Worm (Caenorhabditis elegans) whole organism, L2 larva: ENCODE measurements around the gene hot-1.
A peak's percentile ranks its signal among the peaks of the same experiment; 100 is the strongest.

ENCODE experiments used
- C34F6.9 ChIP-seq: fragments of 150-350 bp; optimal IDR thresholded peaks from 2 replicates; lab custom pipeline; 2014; ENCODE audit warnings: missing biosample characterization, missing genetic modification characterization
- F13H6.1 ChIP-seq: sonication (generic microtip); optimal IDR thresholded peaks from 2 replicates; lab custom pipeline; 2016; ENCODE audit warnings: missing genetic modification characterization, missing compliant biosample characterization
- R02D3.7 ChIP-seq: fragments of 150-350 bp; optimal IDR thresholded peaks from 2 replicates; lab custom pipeline; 2014; ENCODE audit warnings: missing biosample characterization, missing genetic modification characterization
- Y55F3AM.14 ChIP-seq: fragments of 200-800 bp; sonication (Bioruptor generic); optimal IDR thresholded peaks from 2 replicates; lab custom pipeline; 2018; ENCODE audit warnings: mild to moderate bottlenecking, missing genetic modification characterization, missing compliant biosample characterization
- ZK546.5 ChIP-seq: sonication (generic microtip); optimal IDR thresholded peaks from 2 replicates; lab custom pipeline; 2017; ENCODE audit warnings: missing biosample characterization, missing genetic modification characterization
- aly-2 ChIP-seq: fragments of 150-350 bp; optimal IDR thresholded peaks from 2 replicates; lab custom pipeline; 2014; ENCODE audit warnings: missing biosample characterization, missing genetic modification characterization
- blmp-1 ChIP-seq: sonication (generic microtip); optimal IDR thresholded peaks from 2 replicates; lab custom pipeline; 2017; ENCODE audit warnings: missing genetic modification characterization, mild to moderate bottlenecking, missing compliant biosample characterization, antibody characterized with exemption, moderate library complexity; ENCODE audit not compliant: insufficient read depth
- ceh-16 ChIP-seq: fragments of 150-350 bp; optimal IDR thresholded peaks from 2 replicates; lab custom pipeline; 2014; ENCODE audit warnings: missing biosample characterization, missing genetic modification characterization
- ceh-82 ChIP-seq: fragments of 150-350 bp; optimal IDR thresholded peaks from 2 replicates; lab custom pipeline; 2014; ENCODE audit warnings: missing biosample characterization, missing genetic modification characterization
- crh-2 ChIP-seq: sonication (generic microtip); optimal IDR thresholded peaks from 2 replicates; lab custom pipeline; 2017; ENCODE audit warnings: missing biosample characterization, missing genetic modification characterization
- dmd-4 ChIP-seq: sonication (generic microtip); optimal IDR thresholded peaks from 2 replicates; lab custom pipeline; 2017; ENCODE audit warnings: missing biosample characterization, missing genetic modification characterization
- egl-27 ChIP-seq: sonication (generic microtip); optimal IDR thresholded peaks from 3 replicates; lab custom pipeline; 2017; ENCODE audit warnings: missing biosample characterization, missing genetic modification reagents, missing genetic modification characterization
- elt-1 ChIP-seq: fragments of 150-350 bp; optimal IDR thresholded peaks from 2 replicates; lab custom pipeline; 2014; ENCODE audit warnings: missing biosample characterization, missing genetic modification characterization
- fos-1 ChIP-seq: fragments of 150-350 bp; optimal IDR thresholded peaks from 2 replicates; lab custom pipeline; 2014; ENCODE audit warnings: missing biosample characterization, missing genetic modification characterization
- gmeb-1 ChIP-seq: fragments of 150-350 bp; optimal IDR thresholded peaks from 2 replicates; lab custom pipeline; 2014; ENCODE audit warnings: missing biosample characterization, missing genetic modification characterization
- lin-11 ChIP-seq: fragments of 150-350 bp; sonication (generic microtip); optimal IDR thresholded peaks from 2 replicates; lab custom pipeline; 2014; ENCODE audit warnings: missing biosample characterization, missing genetic modification characterization, inconsistent platforms, mixed read lengths
- lin-13 ChIP-seq: fragments of 150-350 bp; optimal IDR thresholded peaks from 2 replicates; lab custom pipeline; 2014; ENCODE audit warnings: missing biosample characterization, missing genetic modification reagents, missing genetic modification characterization
- lin-39 ChIP-seq: fragments of 150-350 bp; optimal IDR thresholded peaks from 2 replicates; lab custom pipeline; 2014; ENCODE audit warnings: missing biosample characterization, missing genetic modification reagents, missing genetic modification characterization
- lsy-2 ChIP-seq, 2 experiments: fragments of 150-350 bp in 1 of 2; sonication (generic microtip) in 1 of 2; optimal IDR thresholded peaks; 2 replicates each; lab custom pipeline; 2014 to 2017; ENCODE audit warnings: missing biosample characterization in 2 of 2, missing genetic modification characterization in 2 of 2
- mab-5 ChIP-seq: fragments of 150-350 bp; optimal IDR thresholded peaks from 2 replicates; lab custom pipeline; 2014; ENCODE audit warnings: missing biosample characterization, missing genetic modification characterization
- mbf-1 ChIP-seq: sonication (generic microtip); optimal IDR thresholded peaks from 2 replicates; lab custom pipeline; 2017; ENCODE audit warnings: missing biosample characterization, missing genetic modification characterization
- mdl-1 ChIP-seq, 2 experiments: fragments of 150-350 bp in 1 of 2; sonication (generic microtip) in 1 of 2; optimal IDR thresholded peaks; 2 replicates each; lab custom pipeline; 2017; ENCODE audit warnings: missing biosample characterization in 2 of 2, missing genetic modification characterization in 2 of 2
- nhr-10 ChIP-seq: sonication (generic microtip); optimal IDR thresholded peaks from 2 replicates; lab custom pipeline; 2017; ENCODE audit warnings: missing biosample characterization, missing genetic modification characterization
- nhr-11 ChIP-seq: fragments of 150-350 bp; optimal IDR thresholded peaks from 2 replicates; lab custom pipeline; 2014; ENCODE audit warnings: missing biosample characterization, missing genetic modification characterization
- nhr-12 ChIP-seq: fragments of 150-350 bp; optimal IDR thresholded peaks from 2 replicates; lab custom pipeline; 2014; ENCODE audit warnings: missing biosample characterization, missing genetic modification characterization
- nhr-129 ChIP-seq: fragments of 150-350 bp; optimal IDR thresholded peaks from 2 replicates; lab custom pipeline; 2014; ENCODE audit warnings: missing biosample characterization, missing genetic modification characterization
- nhr-21 ChIP-seq: fragments of 150-350 bp; optimal IDR thresholded peaks from 2 replicates; lab custom pipeline; 2014; ENCODE audit warnings: missing biosample characterization, missing genetic modification characterization
- nhr-23 ChIP-seq: fragments of 150-350 bp; optimal IDR thresholded peaks from 2 replicates; lab custom pipeline; 2014; ENCODE audit warnings: missing biosample characterization, missing genetic modification reagents, missing genetic modification characterization
- nhr-237 ChIP-seq: fragments of 150-350 bp; optimal IDR thresholded peaks from 2 replicates; lab custom pipeline; 2014; ENCODE audit warnings: missing biosample characterization, missing genetic modification characterization
- nhr-6 ChIP-seq: fragments of 150-350 bp; optimal IDR thresholded peaks from 2 replicates; lab custom pipeline; 2014; ENCODE audit warnings: missing biosample characterization, missing genetic modification characterization
- nhr-77 ChIP-seq: fragments of 150-350 bp; optimal IDR thresholded peaks from 2 replicates; lab custom pipeline; 2014; ENCODE audit warnings: missing biosample characterization, missing genetic modification characterization
- peb-1 ChIP-seq: fragments of 150-350 bp; optimal IDR thresholded peaks from 2 replicates; lab custom pipeline; 2014; ENCODE audit warnings: missing biosample characterization, missing genetic modification characterization
- sem-4 ChIP-seq: fragments of 150-350 bp; optimal IDR thresholded peaks from 2 replicates; lab custom pipeline; 2014; ENCODE audit warnings: missing biosample characterization, missing genetic modification reagents, missing genetic modification characterization
- skn-1 ChIP-seq: sonication (generic microtip); optimal IDR thresholded peaks from 2 replicates; lab custom pipeline; 2017; ENCODE audit warnings: missing biosample characterization, missing genetic modification characterization
- sma-3 ChIP-seq: sonication (generic microtip); optimal IDR thresholded peaks from 2 replicates; lab custom pipeline; 2016; ENCODE audit warnings: missing genetic modification reagents, missing genetic modification characterization, missing compliant biosample characterization
- sma-9 ChIP-seq, 2 experiments: fragments of 150-350 bp in 1 of 2; sonication (generic microtip) in 1 of 2; optimal IDR thresholded peaks; 2 replicates each; lab custom pipeline; 2014 to 2016; ENCODE audit warnings: missing genetic modification characterization in 2 of 2, mild to moderate bottlenecking in 1 of 2, missing biosample characterization in 1 of 2, missing compliant biosample characterization in 1 of 2, missing genetic modification reagents in 1 of 2, moderate library complexity in 1 of 2
- snpc-4 ChIP-seq: fragments of 150-350 bp; optimal IDR thresholded peaks from 2 replicates; lab custom pipeline; 2014; ENCODE audit warnings: missing biosample characterization, missing genetic modification characterization
- unc-39 ChIP-seq: fragments of 150-350 bp; optimal IDR thresholded peaks from 2 replicates; lab custom pipeline; 2014; ENCODE audit warnings: missing biosample characterization, missing genetic modification characterization
- unc-55 ChIP-seq: fragments of 150-350 bp; sonication (generic microtip); optimal IDR thresholded peaks from 3 replicates; lab custom pipeline; 2014; ENCODE audit warnings: missing biosample characterization, missing genetic modification reagents, missing genetic modification characterization
- unc-62 ChIP-seq: fragments of 150-350 bp; optimal IDR thresholded peaks from 2 replicates; lab custom pipeline; 2014; ENCODE audit warnings: missing biosample characterization, missing genetic modification reagents, missing genetic modification characterization
- zag-1 ChIP-seq: fragments of 150-350 bp; optimal IDR thresholded peaks from 2 replicates; lab custom pipeline; 2014; ENCODE audit warnings: missing biosample characterization, missing genetic modification characterization
- ztf-11 ChIP-seq: sonication (generic microtip); optimal IDR thresholded peaks from 2 replicates; lab custom pipeline; 2017; ENCODE audit warnings: missing biosample characterization, missing genetic modification characterization
- ztf-4 ChIP-seq: fragments of 150-350 bp; optimal IDR thresholded peaks from 2 replicates; lab custom pipeline; 2014; ENCODE audit warnings: missing biosample characterization, missing genetic modification characterization

hot-1 gene

DNA sequence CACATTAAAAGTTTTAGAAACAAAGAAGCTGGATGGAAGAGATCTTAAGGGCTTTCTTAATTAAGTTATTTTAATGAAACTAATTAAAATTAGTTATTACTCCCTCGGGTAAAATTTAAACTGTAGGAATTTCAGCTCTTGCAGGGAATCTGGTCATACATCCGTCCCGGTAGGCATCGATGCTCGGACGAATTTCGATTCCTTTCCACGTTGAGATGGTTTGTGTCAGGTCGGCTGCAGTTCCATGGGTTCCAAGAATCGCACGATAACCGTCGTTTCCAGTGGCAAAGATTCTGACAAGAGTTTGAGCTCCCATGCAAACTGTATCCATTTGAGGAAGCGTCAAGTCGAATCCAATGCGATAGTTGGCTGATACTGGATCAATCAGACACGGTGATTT, 10.2 kb upstream of the hot-1 start:
- TF ChIP-seq lin-13 (GFP tag; lab: Kevin White, UChicago) (no peak), mdl-1 (tag; optimal IDR thresholded peaks at IDR 0.05; lab: Kevin White, UChicago) (no peak), elt-1 (no peak), ZK546.5 (no peak), skn-1 (tag; lab: Kevin White, UChicago) (no peak), nhr-11 (no peak), gmeb-1 (tag; lab: Kevin White, UChicago) (no peak), unc-39 (no peak), R02D3.7 (no peak), unc-62 (GFP tag; lab: Kevin White, UChicago) (no peak), sma-3 (no peak), peb-1 (tag; lab: Kevin White, UChicago) (no peak), C34F6.9 (tag; lab: Kevin White, UChicago) (no peak), nhr-21 (tag; lab: Kevin White, UChicago) (no peak), nhr-237 (tag; lab: Kevin White, UChicago) (no peak)
- TF ChIP-seq, all 48 proteins: peak for 0

DNA sequence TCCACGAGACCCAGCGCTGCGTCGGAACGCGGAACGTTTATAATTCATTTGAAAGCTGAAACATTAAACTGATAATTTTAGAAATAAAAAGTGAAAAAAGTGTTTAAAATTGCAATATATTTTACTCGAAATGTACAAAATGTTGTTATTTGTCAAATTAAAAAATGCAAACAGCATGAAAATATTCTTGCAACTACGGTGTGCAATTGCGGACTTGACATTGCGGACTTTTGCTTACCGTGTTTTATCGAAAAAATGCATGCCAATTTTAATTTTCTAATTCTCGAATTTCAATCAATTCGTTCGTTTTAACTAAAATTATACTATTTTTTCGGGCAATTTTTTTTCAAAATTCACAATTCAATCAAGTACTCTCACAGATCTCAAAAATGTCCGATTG, 8.8 kb upstream of the hot-1 start, which contains the start of the genes R11H6.5 and ccnk-1:
Gene R11H6.5 (minus strand): TSS at position 55 of the 400 bp plus-strand sequence.
Gene ccnk-1 (plus strand): TSS at position 381 of the 400 bp plus-strand sequence.
- TF ChIP-seq R02D3.7 (no peak), ztf-4 (tag; lab: Kevin White, UChicago) (no peak), lsy-2 (tag; optimal IDR thresholded peaks at IDR 0.05; lab: Kevin White, UChicago) (peak; percentile 92 to 99), elt-1 (no peak), crh-2 (tag; lab: Kevin White, UChicago) (peak; percentile 19), mab-5 (tag; lab: Kevin White, UChicago) (no peak), nhr-21 (tag; lab: Kevin White, UChicago) (no peak), unc-55 (GFP tag; lab: Kevin White, UChicago) (peak; percentile 84), C34F6.9 (tag; lab: Kevin White, UChicago) (peak; percentile 65), fos-1 (peak; percentile 19), nhr-129 (tag; lab: Kevin White, UChicago) (peak; percentile 48), sem-4 (peak; percentile 5), lin-13 (GFP tag; lab: Kevin White, UChicago) (peak; percentile 32), ztf-11 (tag; lab: Kevin White, UChicago) (no peak), sma-9 (GFP tag; optimal IDR thresholded peaks at IDR 0.05; lab: Kevin White, UChicago) (no peak), sma-9 (tag; optimal IDR thresholded peaks at IDR 0.05; lab: Kevin White, UChicago) (no peak), zag-1 (tag; lab: Kevin White, UChicago) (no peak)

DNA sequence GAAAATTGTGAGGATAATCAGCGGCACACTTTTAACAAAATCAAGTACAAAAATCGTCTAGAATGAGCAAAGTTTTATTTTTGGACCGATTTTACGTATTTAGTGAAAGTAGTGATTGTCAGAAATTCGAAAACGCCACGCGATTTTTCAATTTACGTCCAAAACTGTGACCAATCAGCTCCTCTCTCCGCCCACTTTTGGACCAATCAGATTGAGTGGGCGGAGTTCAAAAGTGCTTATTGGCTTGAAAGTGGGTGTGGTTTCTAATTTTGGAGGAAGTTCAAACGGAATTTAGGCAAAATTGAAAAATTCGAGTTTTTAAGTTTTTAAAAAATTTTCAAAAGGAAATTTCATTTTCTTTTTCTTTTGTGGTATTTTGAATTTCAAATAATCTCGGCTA, 6.5 kb upstream of the hot-1 start:
- TF ChIP-seq lsy-2 (tag; optimal IDR thresholded peaks at IDR 0.05; lab: Kevin White, UChicago): no peak
- no peak for TF ChIP-seq zag-1 (tag; lab: Kevin White, UChicago)
- TF ChIP-seq lin-13 (GFP tag; lab: Kevin White, UChicago): no peak
- TF ChIP-seq Y55F3AM.14 (GFP tag; lab: Kevin White, UChicago): no peak
- TF ChIP-seq nhr-129 (tag; lab: Kevin White, UChicago): no peak
- TF ChIP-seq C34F6.9 (tag; lab: Kevin White, UChicago): no peak
- no peak for TF ChIP-seq ZK546.5
- no peak for TF ChIP-seq nhr-23 (tag; lab: Kevin White, UChicago)
- TF ChIP-seq blmp-1 (tag; lab: Kevin White, UChicago): no peak
- no peak for TF ChIP-seq snpc-4 (tag; lab: Kevin White, UChicago)
- TF ChIP-seq crh-2 (tag; lab: Kevin White, UChicago): no peak
- TF ChIP-seq nhr-21 (tag; lab: Kevin White, UChicago): no peak
- no peak for TF ChIP-seq unc-55 (GFP tag; lab: Kevin White, UChicago)
- no peak for TF ChIP-seq nhr-237 (tag; lab: Kevin White, UChicago)
- TF ChIP-seq mbf-1: no peak
- no peak for TF ChIP-seq ceh-82 (tag; lab: Kevin White, UChicago)
- TF ChIP-seq egl-27 (tag; lab: Kevin White, UChicago): no peak
- no peak for TF ChIP-seq mab-5 (tag; lab: Kevin White, UChicago)
- TF ChIP-seq, all 48 proteins: peak for 0

DNA sequence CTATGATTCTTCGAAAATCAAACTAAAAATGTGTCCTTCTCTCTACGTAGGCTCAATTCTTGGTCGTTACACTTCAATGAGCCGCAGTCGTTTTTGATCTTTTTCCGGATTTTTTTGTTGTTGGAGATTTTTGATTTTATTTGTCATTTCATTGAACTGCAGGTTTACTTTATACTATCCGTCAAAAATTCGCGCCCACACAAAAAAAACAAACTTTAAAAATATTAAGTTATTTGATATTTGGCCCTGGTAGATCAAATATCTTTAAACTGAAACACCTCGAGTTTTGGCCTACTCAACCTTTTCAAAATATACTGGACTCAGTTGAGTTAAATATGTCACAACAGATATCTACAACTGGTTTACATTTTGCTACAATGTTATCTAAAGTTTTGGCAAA, 5.3 kb upstream of the hot-1 start:
- TF ChIP-seq nhr-11 (no peak), ceh-16 (no peak), unc-55 (GFP tag; lab: Kevin White, UChicago) (no peak), nhr-12 (no peak), mbf-1 (no peak), lin-39 (tag; lab: Kevin White, UChicago) (no peak), nhr-77 (no peak), aly-2 (tag; lab: Kevin White, UChicago) (no peak), peb-1 (tag; lab: Kevin White, UChicago) (no peak), nhr-129 (tag; lab: Kevin White, UChicago) (no peak), egl-27 (tag; lab: Kevin White, UChicago) (no peak), nhr-10 (tag; lab: Kevin White, UChicago) (no peak), unc-39 (no peak), unc-62 (GFP tag; lab: Kevin White, UChicago) (no peak), nhr-21 (tag; lab: Kevin White, UChicago) (no peak), dmd-4 (tag; lab: Kevin White, UChicago) (no peak), F13H6.1 (no peak), lin-11 (no peak), C34F6.9 (tag; lab: Kevin White, UChicago) (no peak), nhr-6 (tag; lab: Kevin White, UChicago) (no peak)
